Worm (Caenorhabditis elegans): ENCODE measurements around the gene ceh-7.

ceh-7 gene

DNA sequence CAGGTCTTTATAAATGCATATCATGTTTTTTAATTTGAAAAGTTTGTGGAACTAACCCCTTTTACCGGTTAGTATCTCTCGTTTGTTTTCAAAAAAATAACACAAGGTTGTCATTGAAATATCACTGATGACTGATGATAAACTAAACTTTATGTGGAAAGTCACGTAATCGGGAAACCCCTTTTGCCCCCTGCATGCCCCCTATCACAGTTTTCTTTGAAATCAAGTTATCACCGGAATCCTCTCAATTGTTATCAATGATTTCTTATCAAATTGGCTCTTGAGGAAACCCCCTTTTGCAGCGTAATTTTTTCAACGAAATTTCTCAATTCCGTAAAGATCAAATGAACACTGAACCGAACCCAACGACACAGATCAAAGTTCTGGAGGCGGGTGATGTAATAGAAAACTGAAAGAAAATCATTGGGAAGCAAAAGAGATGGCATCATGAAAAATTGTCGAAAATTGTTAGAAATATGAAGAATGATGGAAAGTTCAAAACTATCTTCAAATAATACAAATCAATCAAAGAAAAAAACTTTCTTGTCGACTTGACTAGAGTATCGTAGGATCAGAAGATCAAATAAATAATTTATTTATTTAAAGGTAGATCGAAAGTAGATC lies 36.8 kb upstream of the ceh-7 start (continued):
- TF ChIP-seq ama-1 (optimal IDR thresholded peaks at IDR 0.05) (no peak), elt-3 (tag; optimal IDR thresholded peaks at IDR 0.05) (peak; percentile 42 to 91 (median 87)), nhr-23 (tag; optimal IDR thresholded peaks at IDR 0.05) (peak; percentile 51), pqm-1 (tag; optimal IDR thresholded peaks at IDR 0.05) (peak; percentile 88), R02D3.7 (tag; optimal IDR thresholded peaks at IDR 0.05) (peak; percentile 7), sea-2 (GFP tag; optimal IDR thresholded peaks at IDR 0.05) (no peak), nfya-1 (tag; optimal IDR thresholded peaks at IDR 0.05; ENCODE audit: insufficient read depth) (peak; percentile 17), nhr-67 (tag; optimal IDR thresholded peaks at IDR 0.05) (no peak), egl-5 (tag; optimal IDR thresholded peaks at IDR 0.05) (no peak), ceh-82 (tag; optimal IDR thresholded peaks at IDR 0.05) (no peak), lin-15B (tag; optimal IDR thresholded peaks at IDR 0.05) (no peak), daf-12 (tag; optimal IDR thresholded peaks at IDR 0.05) (no peak), nhr-77 (tag; optimal IDR thresholded peaks at IDR 0.05) (no peak), ztf-11 (tag; optimal IDR thresholded peaks at IDR 0.05) (no peak), lsy-12 (tag; optimal IDR thresholded peaks at IDR 0.05) (no peak), nhr-76 (tag; optimal IDR thresholded peaks at IDR 0.05) (no peak)

DNA sequence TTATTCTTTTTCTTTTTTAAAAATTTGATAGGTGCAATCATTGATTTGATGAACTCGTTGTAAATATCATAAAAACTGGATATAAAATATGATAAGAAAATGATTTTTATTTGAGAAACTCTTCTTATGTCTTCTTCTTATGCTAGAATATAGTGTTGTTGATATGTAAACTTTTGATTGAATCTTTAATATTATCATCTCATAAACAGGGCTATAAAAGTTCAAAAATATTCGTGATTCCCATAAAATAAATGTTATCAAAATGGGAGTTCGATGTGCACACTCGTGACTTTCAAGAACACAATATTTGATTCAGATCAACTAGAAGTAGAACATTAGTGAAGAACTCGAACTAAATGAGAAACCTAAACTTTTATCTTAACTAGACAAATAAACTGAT lies 35.3 kb upstream of the ceh-7 start:
- TF ChIP-seq snpc-4 (tag; optimal IDR thresholded peaks at IDR 0.05): no peak
- no peak for TF ChIP-seq ztf-4 (tag; optimal IDR thresholded peaks at IDR 0.05)
- no peak for TF ChIP-seq nhr-76 (tag; optimal IDR thresholded peaks at IDR 0.05)
- TF ChIP-seq nhr-43 (tag; optimal IDR thresholded peaks at IDR 0.05; ENCODE audit: poor library complexity, severe bottlenecking): no peak
- peak; percentile 47 for TF ChIP-seq jun-1 (tag; optimal IDR thresholded peaks at IDR 0.05)
- no peak for TF ChIP-seq nhr-67 (tag; optimal IDR thresholded peaks at IDR 0.05)
- TF ChIP-seq skn-1 (tag; optimal IDR thresholded peaks at IDR 0.05): no peak
- peak; percentile 89 for TF ChIP-seq elt-2 (tag; optimal IDR thresholded peaks at IDR 0.05)
- TF ChIP-seq nhr-12 (tag; optimal IDR thresholded peaks at IDR 0.05): no peak
- TF ChIP-seq pha-4 (tag; optimal IDR thresholded peaks at IDR 0.05): peak; percentile 52
- TF ChIP-seq nhr-28 (tag; optimal IDR thresholded peaks at IDR 0.05): no peak
- no peak for TF ChIP-seq ztf-11 (tag; optimal IDR thresholded peaks at IDR 0.05)
- TF ChIP-seq pqm-1 (tag; optimal IDR thresholded peaks at IDR 0.05): peak; percentile 80
- no peak for TF ChIP-seq egl-5 (tag; optimal IDR thresholded peaks at IDR 0.05)

DNA sequence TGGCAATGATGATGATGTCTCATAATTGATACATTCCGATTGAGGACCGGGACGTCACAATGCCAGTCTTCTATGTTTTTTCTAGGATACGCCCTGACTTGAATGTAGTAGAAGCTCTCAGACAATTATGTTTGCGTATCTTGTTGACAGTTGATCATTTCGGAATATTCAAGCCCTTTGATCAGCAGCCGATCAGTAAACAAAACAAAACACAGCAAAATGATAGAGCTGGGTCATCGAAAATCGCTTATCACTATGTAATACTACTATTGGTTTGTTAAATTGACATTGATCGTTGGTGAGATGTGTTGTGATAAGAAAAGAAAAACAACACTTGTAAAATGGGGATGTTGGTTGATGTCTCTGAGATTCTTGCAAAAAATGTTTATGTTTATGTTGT lies 34.6 kb upstream of the ceh-7 start:
- peak; percentile 7 for TF ChIP-seq elt-2 (tag; optimal IDR thresholded peaks at IDR 0.05)
- TF ChIP-seq fkh-2 (tag; optimal IDR thresholded peaks at IDR 0.05): no peak

DNA sequence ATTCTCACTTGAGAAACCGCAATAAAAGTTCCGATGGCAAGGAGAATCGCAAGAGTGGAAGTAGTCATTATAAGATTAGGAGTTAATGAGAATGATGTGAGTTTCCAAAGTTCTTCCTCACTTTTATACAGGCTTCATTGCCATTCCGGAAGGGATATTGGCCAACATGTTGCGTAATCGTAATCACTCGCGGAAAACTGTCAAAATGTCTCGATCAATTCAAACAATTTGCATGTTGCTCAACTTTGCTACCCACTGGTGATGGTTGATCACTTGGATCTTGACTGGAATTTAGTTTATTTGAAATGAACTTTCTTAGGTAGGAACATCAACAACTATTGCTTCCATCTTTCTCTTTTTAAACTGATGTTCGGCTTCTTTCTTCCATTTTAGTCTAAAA lies 33.8 kb upstream of the ceh-7 start, which contains the start of gene idpb-4:
TSS of gene idpb-4 (minus strand) at position 101 of the 400 bp plus-strand sequence.
- TF ChIP-seq nfya-1 (tag; optimal IDR thresholded peaks at IDR 0.05; ENCODE audit: insufficient read depth) (no peak), unc-39 (tag; optimal IDR thresholded peaks at IDR 0.05) (no peak), nhr-67 (tag; optimal IDR thresholded peaks at IDR 0.05) (no peak), mdl-1 (tag; optimal IDR thresholded peaks at IDR 0.05) (no peak), ama-1 (optimal IDR thresholded peaks at IDR 0.05) (no peak), mml-1 (tag; optimal IDR thresholded peaks at IDR 0.05) (no peak), pha-4 (tag; optimal IDR thresholded peaks at IDR 0.05) (no peak), elt-3 (tag; optimal IDR thresholded peaks at IDR 0.05) (no peak), pqm-1 (tag; optimal IDR thresholded peaks at IDR 0.05) (no peak), fkh-10 (GFP tag; optimal IDR thresholded peaks at IDR 0.05) (no peak)

DNA sequence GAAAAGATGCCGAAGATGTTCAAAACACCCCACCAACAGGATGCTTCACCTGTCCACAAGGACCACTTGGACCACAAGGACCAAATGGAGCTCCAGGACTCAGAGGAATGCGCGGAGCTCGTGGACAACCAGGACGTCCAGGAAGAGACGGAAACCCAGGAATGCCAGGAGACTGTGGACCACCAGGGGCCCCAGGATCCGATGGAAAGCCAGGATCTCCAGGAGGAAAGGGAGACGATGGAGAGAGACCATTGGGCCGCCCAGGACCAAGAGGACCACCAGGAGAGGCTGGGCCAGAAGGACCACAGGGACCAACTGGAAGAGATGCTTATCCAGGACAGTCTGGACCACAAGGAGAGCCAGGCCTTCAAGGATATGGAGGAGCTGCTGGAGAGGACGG lies 30.0 kb upstream of the ceh-7 start:
- TF ChIP-seq sea-2 (GFP tag; optimal IDR thresholded peaks at IDR 0.05) (no peak), skn-1 (tag; optimal IDR thresholded peaks at IDR 0.05) (no peak), nhr-77 (tag; optimal IDR thresholded peaks at IDR 0.05) (no peak), R02D3.7 (tag; optimal IDR thresholded peaks at IDR 0.05) (no peak)

DNA sequence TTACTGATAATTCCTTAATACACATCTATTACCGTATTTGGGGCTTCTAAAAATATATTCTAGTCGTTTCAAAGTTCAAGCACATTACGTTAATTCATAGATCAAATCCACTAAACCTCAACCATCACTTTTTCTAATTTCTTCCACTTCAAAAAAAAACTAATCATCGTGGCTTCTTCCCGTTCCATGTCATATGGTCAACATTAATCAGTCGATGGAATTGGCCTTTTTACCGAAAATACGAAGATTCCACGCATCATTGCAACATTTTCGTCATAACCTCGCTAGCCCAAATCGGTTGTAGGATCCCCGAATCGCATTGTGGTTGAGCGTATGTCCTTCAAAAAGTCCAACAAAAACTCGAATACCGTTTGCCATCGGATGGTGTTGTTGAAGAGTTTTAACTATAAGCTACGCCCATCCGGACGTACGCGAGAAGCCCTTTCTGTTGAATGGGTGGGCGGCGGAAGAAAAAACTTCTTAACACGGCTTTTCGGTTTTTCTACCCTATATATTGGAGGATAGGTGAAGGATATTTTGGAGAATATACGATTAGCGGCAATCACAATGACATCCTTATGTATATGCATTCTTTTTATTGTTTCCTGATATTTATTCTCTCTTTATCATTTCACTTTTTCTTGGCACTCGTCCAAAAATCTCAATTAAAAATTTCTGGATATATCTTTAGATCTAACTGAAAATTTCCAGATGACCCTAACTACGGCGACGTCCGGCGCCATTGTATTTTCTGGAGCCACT lies 28.9 kb upstream of the ceh-7 start, which contains the start of gene rol-6:
TSS of gene rol-6 (plus strand) at position 712 of the 762 bp plus-strand sequence.
- TF ChIP-seq sea-2 (GFP tag; optimal IDR thresholded peaks at IDR 0.05): no peak
- TF ChIP-seq nhr-43 (tag; optimal IDR thresholded peaks at IDR 0.05; ENCODE audit: poor library complexity, severe bottlenecking): peak; percentile 68
- TF ChIP-seq ZK546.5 (tag; optimal IDR thresholded peaks at IDR 0.05): no peak

Data from whole organism, L3 larva.